Worm (Caenorhabditis elegans): ENCODE measurements around the gene srab-16.
"Not testable (repeated sequence)": the region's sequence is repeated elsewhere in the genome, so short reads cannot be mapped to it uniquely, and the experiment has no call there.

Gene srab-16

DNA sequence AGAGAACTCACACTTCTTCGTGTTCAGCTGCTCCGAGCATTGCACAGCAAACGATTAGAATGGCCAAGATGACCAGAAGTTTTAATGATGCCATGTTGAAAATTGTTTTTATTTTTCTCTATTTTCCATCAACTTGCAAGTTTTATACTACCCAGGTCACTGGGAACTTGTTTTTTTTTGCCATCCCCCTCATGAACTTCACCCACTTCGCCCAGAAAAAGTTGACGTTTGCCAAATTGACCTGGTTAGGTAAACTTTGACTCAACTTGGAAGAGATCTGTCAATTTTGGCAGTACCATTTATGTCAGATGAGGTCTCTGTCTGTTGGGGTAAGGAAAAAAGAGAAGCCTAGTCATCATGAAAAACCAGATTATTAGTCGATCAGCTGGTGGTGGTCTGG lies 30.6 kb downstream of the srab-16 start, which contains the start of gene R13D11.10:
Gene R13D11.10, minus strand, starts transcription at position 101 of the 400 bp plus-strand sequence.
- TF ChIP-seq W03F9.2 (tag; optimal IDR thresholded peaks at IDR 0.05): no peak
- no peak for TF ChIP-seq him-1 (tag; optimal IDR thresholded peaks at IDR 0.05)
- no peak for TF ChIP-seq dao-5 (tag; optimal IDR thresholded peaks at IDR 0.05)

DNA sequence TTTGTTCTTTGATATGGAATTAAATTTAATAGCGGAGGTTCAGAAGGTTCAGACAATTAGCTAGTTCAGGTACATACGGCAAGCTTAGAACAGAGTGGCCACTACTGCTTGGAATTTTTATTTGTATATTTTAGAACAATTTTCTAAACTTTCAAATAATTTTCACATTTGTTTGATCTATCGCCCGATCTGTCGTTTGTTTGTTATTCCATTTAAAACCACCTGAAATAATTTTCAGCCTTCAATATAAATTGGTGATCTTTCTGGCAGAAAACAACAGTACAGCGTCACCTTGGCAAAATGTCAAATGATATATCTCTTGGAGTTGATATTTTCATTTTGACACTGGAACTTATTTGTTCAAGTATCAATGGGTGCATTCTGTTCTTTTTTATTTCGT lies 32.2 kb downstream of the srab-16 start, which contains the start of gene R13D11.3:
Gene R13D11.3, plus strand, starts transcription at position 301 of the 400 bp plus-strand sequence.
- TF ChIP-seq W03F9.2 (tag; optimal IDR thresholded peaks at IDR 0.05) (no peak), him-1 (tag; optimal IDR thresholded peaks at IDR 0.05) (no peak), dao-5 (tag; optimal IDR thresholded peaks at IDR 0.05) (no peak)

DNA sequence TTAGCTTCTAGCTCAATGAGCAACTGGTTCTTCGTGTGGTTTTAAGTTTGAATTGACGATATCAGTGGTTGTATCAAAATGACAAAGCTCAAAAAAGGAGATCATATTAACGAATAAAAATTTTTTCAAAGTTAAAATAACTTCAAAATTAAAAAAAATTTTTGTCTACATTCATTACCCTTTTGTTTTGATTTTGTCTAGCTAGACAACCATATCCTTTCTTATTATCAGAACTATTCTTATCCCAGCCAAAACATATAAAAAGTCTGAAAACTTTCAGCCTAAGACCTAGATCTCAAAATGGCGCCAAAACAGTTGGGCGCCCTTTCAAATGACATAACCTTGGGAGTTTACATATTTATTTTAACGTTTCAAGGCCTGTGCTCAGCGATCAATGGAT lies 34.6 kb downstream of the srab-16 start, which contains the start of gene R13D11.1:
Gene R13D11.1, plus strand, starts transcription at position 301 of the 400 bp plus-strand sequence.
- TF ChIP-seq him-1 (tag; optimal IDR thresholded peaks at IDR 0.05) (no peak), W03F9.2 (tag; optimal IDR thresholded peaks at IDR 0.05) (no peak), dao-5 (tag; optimal IDR thresholded peaks at IDR 0.05) (no peak)

DNA sequence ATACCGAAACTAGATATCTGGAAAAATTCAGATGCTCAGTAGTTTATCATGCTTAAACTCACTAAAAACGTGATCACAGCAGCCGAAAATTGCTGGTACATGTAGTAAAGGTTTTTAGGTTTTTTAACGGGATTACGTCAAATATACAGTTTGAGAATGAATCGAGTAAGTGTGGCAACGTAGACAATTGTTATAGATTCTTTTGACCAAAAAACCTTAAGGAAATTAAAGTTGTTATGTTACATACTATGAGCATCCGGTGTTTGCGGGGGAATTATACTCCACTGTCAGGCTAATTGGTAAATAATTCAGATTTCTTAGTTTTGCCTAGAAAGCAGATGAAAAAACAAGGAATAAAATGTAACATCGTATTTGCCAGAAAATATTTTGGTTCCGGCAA lies 38.1 kb downstream of the srab-16 start, which contains the start of gene srx-32:
Gene srx-32, minus strand, starts transcription at position 101 of the 400 bp plus-strand sequence.
- not testable (repeated sequence) for TF ChIP-seq W03F9.2, dao-5, him-1 (tag; optimal IDR thresholded peaks at IDR 0.05)

DNA sequence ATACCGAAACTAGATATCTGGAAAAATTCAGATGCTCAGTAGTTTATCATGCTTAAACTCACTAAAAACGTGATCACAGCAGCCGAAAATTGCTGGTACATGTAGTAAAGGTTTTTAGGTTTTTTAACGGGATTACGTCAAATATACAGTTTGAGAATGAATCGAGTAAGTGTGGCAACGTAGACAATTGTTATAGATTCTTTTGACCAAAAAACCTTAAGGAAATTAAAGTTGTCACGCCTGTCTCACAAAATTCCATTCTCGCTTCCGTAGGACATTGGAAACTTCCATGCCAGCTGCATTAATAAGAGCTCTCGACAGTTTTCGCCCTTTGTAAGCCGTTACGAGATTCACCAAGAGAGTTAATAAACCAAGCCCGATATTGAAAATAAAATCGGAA lies 40.4 kb downstream of the srab-16 start, which contains the start of gene srx-31:
Gene srx-31, minus strand, starts transcription at position 101 of the 400 bp plus-strand sequence.
- TF ChIP-seq dao-5, him-1, W03F9.2 (tag; optimal IDR thresholded peaks at IDR 0.05): not testable (repeated sequence)

DNA sequence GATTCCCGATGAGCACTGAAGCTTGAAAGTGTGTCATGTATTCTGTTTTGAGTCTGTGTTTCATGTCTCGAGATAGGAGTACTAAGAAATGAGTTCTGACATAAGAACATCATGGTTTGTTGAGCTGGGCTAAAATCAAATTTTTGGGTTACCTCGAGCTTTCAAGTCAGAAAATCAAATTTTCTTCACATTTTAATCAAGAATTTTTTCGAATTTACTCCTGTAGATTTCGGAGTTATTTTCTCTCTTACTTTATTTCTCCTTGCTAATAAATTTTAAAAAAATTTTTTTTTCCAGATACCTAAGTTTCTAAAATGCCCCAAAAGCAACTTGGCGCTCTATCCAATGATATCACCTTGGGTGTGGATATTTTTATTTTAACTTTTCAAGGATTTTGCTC lies 43.6 kb downstream of the srab-16 start, which contains the start of gene F41H8.2:
Gene F41H8.2, plus strand, starts transcription at position 301 of the 400 bp plus-strand sequence.
- TF ChIP-seq dao-5 (tag; optimal IDR thresholded peaks at IDR 0.05): no peak
- no peak for TF ChIP-seq W03F9.2 (tag; optimal IDR thresholded peaks at IDR 0.05)
- no peak for TF ChIP-seq him-1 (tag; optimal IDR thresholded peaks at IDR 0.05)

DNA sequence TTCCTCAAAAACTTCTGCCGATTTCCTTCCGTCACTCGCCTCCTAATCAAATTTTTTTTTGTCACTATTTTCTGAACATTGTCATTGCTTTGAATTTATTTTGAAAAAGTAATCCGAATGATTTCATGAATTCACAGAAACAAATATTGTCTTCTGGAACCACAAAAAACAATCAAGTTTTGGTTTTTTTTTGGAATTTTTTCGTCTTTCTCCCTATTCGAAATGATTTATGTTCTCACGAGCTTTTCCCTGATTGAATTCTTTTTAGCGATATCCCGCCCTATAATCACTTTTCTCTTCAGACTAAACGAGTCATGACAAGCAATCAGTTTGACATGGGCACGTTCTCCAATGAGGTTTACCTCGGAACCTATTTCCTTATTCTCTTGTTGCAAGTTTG lies 50.8 kb downstream of the srab-16 start, which contains the start of gene F41H8.1:
Gene F41H8.1, plus strand, starts transcription at position 301 of the 400 bp plus-strand sequence.
- TF ChIP-seq dao-5 (tag; optimal IDR thresholded peaks at IDR 0.05) (no peak), him-1 (tag; optimal IDR thresholded peaks at IDR 0.05) (no peak), W03F9.2 (tag; optimal IDR thresholded peaks at IDR 0.05) (no peak)
